Worm (Caenorhabditis elegans): ENCODE data around the gene C50F4.9.

The C50F4.9 gene

ce11 chrV:9489411-9489810 lies 34.6 kb downstream of the C50F4.9 start, which contains the start of gene K06A4.10:
Gene K06A4.10 (minus strand): TSS chrV:9489800.
- TF ChIP-seq elt-2 (tag; optimal IDR thresholded peaks at IDR 0.05), result peak; percentile 72
- no peak for TF ChIP-seq elt-3 (tag; optimal IDR thresholded peaks at IDR 0.05)
- no peak for TF ChIP-seq nhr-28 (tag; optimal IDR thresholded peaks at IDR 0.05)
- TF ChIP-seq fos-1 (tag; optimal IDR thresholded peaks at IDR 0.05), result no peak
- TF ChIP-seq nhr-23 (tag; optimal IDR thresholded peaks at IDR 0.05), result no peak
- TF ChIP-seq skn-1 (tag; optimal IDR thresholded peaks at IDR 0.05), result no peak
- TF ChIP-seq ztf-11 (tag; optimal IDR thresholded peaks at IDR 0.05), result no peak
- no peak for TF ChIP-seq nhr-67 (tag; optimal IDR thresholded peaks at IDR 0.05)
- TF ChIP-seq ztf-4 (tag; optimal IDR thresholded peaks at IDR 0.05), result no peak
- peak; percentile 6 for TF ChIP-seq jun-1 (tag; optimal IDR thresholded peaks at IDR 0.05)
- no peak for TF ChIP-seq ZK546.5 (tag; optimal IDR thresholded peaks at IDR 0.05)
- TF ChIP-seq lin-39 (tag; optimal IDR thresholded peaks at IDR 0.05), result no peak
- TF ChIP-seq ceh-82 (tag; optimal IDR thresholded peaks at IDR 0.05), result no peak
- TF ChIP-seq zag-1 (tag; optimal IDR thresholded peaks at IDR 0.05), result no peak
- no peak for TF ChIP-seq nfya-1 (tag; optimal IDR thresholded peaks at IDR 0.05; ENCODE audit: insufficient read depth)

DNA sequence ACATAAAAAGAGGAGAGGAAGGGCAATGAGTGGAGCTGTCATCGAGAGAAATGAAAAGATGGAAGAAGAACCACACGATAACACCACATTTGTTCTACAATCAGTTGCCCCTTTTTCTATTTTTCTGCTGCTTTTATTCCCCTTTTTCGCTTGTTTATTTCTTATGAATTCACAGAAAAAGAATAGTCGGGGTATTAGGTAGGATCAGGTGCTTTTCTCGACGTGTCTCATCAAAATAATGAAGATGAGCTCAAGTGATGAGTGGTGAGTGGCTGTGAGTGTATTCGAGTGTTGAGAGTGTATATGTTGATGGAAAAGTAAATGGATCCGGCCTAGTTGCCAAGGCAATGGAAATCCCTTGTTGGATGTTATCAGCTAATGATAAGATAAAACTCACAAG lies 38.5 kb downstream of the C50F4.9 start:
- TF ChIP-seq egl-27 (tag; optimal IDR thresholded peaks at IDR 0.05) (no peak), ceh-28 (tag; optimal IDR thresholded peaks at IDR 0.05) (no peak), elt-1 (tag; optimal IDR thresholded peaks at IDR 0.05) (no peak), daf-12 (tag; optimal IDR thresholded peaks at IDR 0.05) (no peak), nhr-28 (tag; optimal IDR thresholded peaks at IDR 0.05) (no peak), aly-2 (tag; optimal IDR thresholded peaks at IDR 0.05) (no peak), nhr-25 (tag; optimal IDR thresholded peaks at IDR 0.05) (no peak), ceh-82 (tag; optimal IDR thresholded peaks at IDR 0.05) (no peak), elt-3 (tag; optimal IDR thresholded peaks at IDR 0.05) (no peak), nhr-11 (tag; optimal IDR thresholded peaks at IDR 0.05) (no peak), egl-5 (tag; optimal IDR thresholded peaks at IDR 0.05) (no peak), nhr-76 (tag; optimal IDR thresholded peaks at IDR 0.05) (no peak), pqm-1 (tag; optimal IDR thresholded peaks at IDR 0.05) (no peak), mdl-1 (tag; optimal IDR thresholded peaks at IDR 0.05) (no peak), nhr-237 (tag; optimal IDR thresholded peaks at IDR 0.05) (no peak), snpc-4 (tag; optimal IDR thresholded peaks at IDR 0.05) (no peak), ZK546.5 (tag; optimal IDR thresholded peaks at IDR 0.05) (no peak)

DNA sequence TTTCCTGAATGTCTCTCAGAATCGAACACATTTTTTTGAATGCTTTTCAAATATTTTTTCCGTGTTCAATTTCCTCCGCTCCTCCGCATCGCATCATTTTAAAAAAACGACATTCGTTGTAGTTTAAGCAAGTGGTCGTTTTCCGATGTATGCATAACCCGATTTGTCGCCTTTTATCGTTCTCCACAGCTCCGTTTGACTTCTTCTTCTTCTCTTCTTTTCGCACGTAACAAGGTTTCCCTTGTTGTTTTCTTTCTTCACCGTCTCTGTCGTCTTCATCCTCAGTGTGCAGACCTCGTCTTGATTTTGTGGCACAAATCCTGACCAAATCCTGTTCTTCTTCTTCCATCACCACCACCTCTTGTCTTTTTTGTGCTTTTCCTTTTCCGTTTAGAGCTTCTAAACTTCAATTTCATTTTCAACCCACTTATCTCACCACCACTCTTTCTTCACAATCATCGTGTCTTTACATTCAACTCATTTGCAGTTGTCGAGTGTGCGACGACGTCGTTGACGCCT lies 40.2 kb downstream of the C50F4.9 start, which contains the start of gene K06A4.2:
TSS of gene K06A4.2 (plus strand) at position 469 of the 519 bp plus-strand sequence.
- TF ChIP-seq eor-1 (tag; optimal IDR thresholded peaks at IDR 0.05) (no peak), lin-15B (tag; optimal IDR thresholded peaks at IDR 0.05) (no peak), fkh-10 (GFP tag; optimal IDR thresholded peaks at IDR 0.05) (peak; percentile 86), nhr-12 (tag; optimal IDR thresholded peaks at IDR 0.05) (no peak), ZK546.5 (tag; optimal IDR thresholded peaks at IDR 0.05) (no peak), nhr-28 (tag; optimal IDR thresholded peaks at IDR 0.05) (no peak), snpc-4 (tag; optimal IDR thresholded peaks at IDR 0.05) (no peak), lsy-12 (tag; optimal IDR thresholded peaks at IDR 0.05) (no peak)

DNA sequence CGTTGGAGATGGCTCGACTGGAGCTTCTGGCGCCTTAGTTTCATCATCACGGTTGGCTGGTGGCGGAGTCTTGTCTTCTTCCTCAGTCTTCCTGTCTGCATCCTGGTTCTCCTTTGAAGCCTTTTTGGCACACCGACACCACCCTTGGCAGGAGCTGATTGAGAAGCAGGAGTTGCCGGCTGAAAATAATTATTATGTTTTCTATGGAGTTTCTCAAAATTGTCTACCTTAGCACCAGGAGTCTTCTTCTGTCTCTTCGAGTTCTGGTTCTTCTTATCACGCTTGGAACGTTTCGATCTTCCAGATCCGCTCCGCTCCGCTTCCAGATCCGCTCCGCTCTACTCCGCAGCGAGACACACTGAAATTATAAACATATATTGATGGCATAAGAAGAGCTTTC lies 43.4 kb downstream of the C50F4.9 start, which contains the start of gene K06A4.6:
TSS of gene K06A4.6 (minus strand) at position 101 of the 400 bp plus-strand sequence.
- TF ChIP-seq lin-39 (tag; optimal IDR thresholded peaks at IDR 0.05), result no peak
- TF ChIP-seq ceh-9 (tag; optimal IDR thresholded peaks at IDR 0.05), result no peak
- TF ChIP-seq fkh-2 (tag; optimal IDR thresholded peaks at IDR 0.05), result no peak
- TF ChIP-seq tbx-2 (tag; optimal IDR thresholded peaks at IDR 0.05), result no peak
- TF ChIP-seq nhr-43 (tag; optimal IDR thresholded peaks at IDR 0.05; ENCODE audit: poor library complexity, severe bottlenecking), result no peak
- TF ChIP-seq ceh-28 (tag; optimal IDR thresholded peaks at IDR 0.05), result no peak
- no peak for TF ChIP-seq fos-1 (tag; optimal IDR thresholded peaks at IDR 0.05)
- no peak for TF ChIP-seq egl-27 (tag; optimal IDR thresholded peaks at IDR 0.05)
- TF ChIP-seq nhr-76 (tag; optimal IDR thresholded peaks at IDR 0.05), result no peak
- no peak for TF ChIP-seq ztf-11 (tag; optimal IDR thresholded peaks at IDR 0.05)
- TF ChIP-seq elt-1 (tag; optimal IDR thresholded peaks at IDR 0.05), result no peak
- TF ChIP-seq daf-12 (tag; optimal IDR thresholded peaks at IDR 0.05), result no peak
- TF ChIP-seq egl-5 (tag; optimal IDR thresholded peaks at IDR 0.05), result no peak
- no peak for TF ChIP-seq skn-1 (tag; optimal IDR thresholded peaks at IDR 0.05)
- no peak for TF ChIP-seq zag-1 (tag; optimal IDR thresholded peaks at IDR 0.05)
- TF ChIP-seq nhr-77 (tag; optimal IDR thresholded peaks at IDR 0.05), result no peak
- TF ChIP-seq R02D3.7 (tag; optimal IDR thresholded peaks at IDR 0.05), result no peak
- TF ChIP-seq nhr-28 (tag; optimal IDR thresholded peaks at IDR 0.05), result no peak
- TF ChIP-seq pqm-1 (tag; optimal IDR thresholded peaks at IDR 0.05), result no peak

All from whole organism, L3 larva.